Worm (Caenorhabditis elegans) whole organism, L4/young adult: Measurements from ENCODE around the gene T22E5.6.

Experiments used
- W03F9.2 ChIP-seq: fragments of 150-350 bp; optimal IDR thresholded peaks from 2 replicates; lab custom pipeline; 2014; ENCODE audit warnings: missing biosample characterization, missing genetic modification characterization
- him-1 ChIP-seq: sonication (generic microtip); optimal IDR thresholded peaks from 2 replicates; lab custom pipeline; 2016; ENCODE audit warnings: missing genotype, missing genetic modification reagents, missing genetic modification characterization, missing compliant biosample characterization

- TF ChIP-seq W03F9.2 (tag; lab: Kevin White, UChicago): no peak
- no peak for TF ChIP-seq him-1 (tag; lab: Kevin White, UChicago)
Observed at ce11 chrX:6391491-6391890, 24.7 kb downstream of the T22E5.6 start, which contains the start of gene igcm-2.
